Worm (Caenorhabditis elegans): ENCODE data around the gene Y46C8AM.1.

ce11 chrIV:3960396-3960795 is 2.3 kb upstream of the Y46C8AM.1 start, which contains the start of gene clec-75:
- TF ChIP-seq sox-4 (tag; optimal IDR thresholded peaks at IDR 0.05) (no peak), pha-4 (tag; optimal IDR thresholded peaks at IDR 0.05) (no peak), sox-2 (GFP tag; IDR thresholded peaks at IDR 0.05) (no peak), pros-1 (tag; optimal IDR thresholded peaks at IDR 0.05) (no peak), ceh-45 (GFP tag; IDR thresholded peaks at IDR 0.05) (no peak), F13H6.1 (tag; optimal IDR thresholded peaks at IDR 0.05) (no peak), ama-1 (optimal IDR thresholded peaks at IDR 0.05) (no peak), nhr-11 (tag; optimal IDR thresholded peaks at IDR 0.05) (no peak), hlh-6 (tag; optimal IDR thresholded peaks at IDR 0.05) (no peak), ahr-1 (tag; optimal IDR thresholded peaks at IDR 0.05) (no peak), zip-5 (tag; optimal IDR thresholded peaks at IDR 0.05) (no peak), elt-2 (tag; optimal IDR thresholded peaks at IDR 0.05) (no peak), elt-4 (tag; optimal IDR thresholded peaks at IDR 0.05) (no peak), C38D4.7 (GFP tag; optimal IDR thresholded peaks at IDR 0.05) (no peak)
